Fruit fly (Drosophila melanogaster) whole organism, embryonic: Measurements from ENCODE around the gene HDAC1.

ENCODE experiments used
- Bgb ChIP-seq: fragments of 200-800 bp; sonication (Bioruptor generic); IDR thresholded peaks from 2 replicates; pipeline ENCODE4 v1.3.6; 2022; ENCODE audit warnings: missing biosample characterization, missing genetic modification characterization; ENCODE audit not compliant: partially characterized antibody
- CG10431 ChIP-seq: fragments of 200-800 bp; sonication (Bioruptor generic); optimal IDR thresholded peaks from 3 replicates; lab custom pipeline; 2018; ENCODE audit warnings: missing biosample characterization, mild to moderate bottlenecking, missing genetic modification characterization
- CG11560 ChIP-seq: fragments of 200-800 bp; sonication (Bioruptor generic); IDR thresholded peaks from 3 replicates; pipeline ENCODE4 v1.3.6; 2022; ENCODE audit warnings: missing biosample characterization, missing genetic modification characterization
- CG1233 ChIP-seq: fragments of 200-800 bp; sonication (Bioruptor generic); optimal IDR thresholded peaks from 4 replicates; lab custom pipeline; 2018; ENCODE audit warnings: missing biosample characterization, mild to moderate bottlenecking, missing genetic modification characterization
- CG13287 ChIP-seq: fragments of 200-800 bp; sonication (Bioruptor generic); IDR thresholded peaks from 2 replicates; pipeline ENCODE4 v1.3.6; 2022; ENCODE audit warnings: missing biosample characterization, missing genetic modification characterization; ENCODE audit not compliant: partially characterized antibody
- CG13624 ChIP-seq: fragments of 200-800 bp; sonication (Bioruptor generic); optimal IDR thresholded peaks from 2 replicates; lab custom pipeline; 2016; ENCODE audit warnings: missing biosample characterization, missing genetic modification characterization
- CG31365 ChIP-seq: fragments of 200-800 bp; sonication (Bioruptor generic); optimal IDR thresholded peaks from 2 replicates; lab custom pipeline; 2018; ENCODE audit warnings: missing biosample characterization, mild to moderate bottlenecking, missing genetic modification characterization
- CG3163 ChIP-seq: fragments of 200-800 bp; sonication (Bioruptor generic); optimal IDR thresholded peaks from 3 replicates; lab custom pipeline; 2016; ENCODE audit warnings: missing biosample characterization, missing genetic modification characterization
- CG33213 ChIP-seq: fragments of 200-800 bp; sonication (Bioruptor generic); optimal IDR thresholded peaks from 3 replicates; lab custom pipeline; 2016; ENCODE audit warnings: missing biosample characterization, missing genetic modification characterization
- CG3726 ChIP-seq: fragments of 200-800 bp; sonication (Bioruptor generic); IDR thresholded peaks from 3 replicates; pipeline ENCODE4, ENCODE4 v1.3.6; 2022; ENCODE audit warnings: missing biosample characterization, missing genetic modification characterization
- CG3847 ChIP-seq: fragments of 200-800 bp; sonication (Bioruptor generic); IDR thresholded peaks from 2 replicates; pipeline ENCODE4 v1.3.6; 2022; ENCODE audit warnings: missing biosample characterization, missing genetic modification characterization
- CG4328 ChIP-seq: fragments of 200-800 bp; sonication (Bioruptor generic); optimal IDR thresholded peaks from 3 replicates; lab custom pipeline; 2017; ENCODE audit warnings: missing biosample characterization, missing genetic modification reagents, missing genetic modification characterization
- CG43689 ChIP-seq: fragments of 200-800 bp; sonication (Bioruptor generic); IDR thresholded peaks from 2 replicates; pipeline ENCODE4 v1.3.6; 2022; ENCODE audit warnings: missing biosample characterization, missing genetic modification characterization
- CG7839 ChIP-seq: fragments of 200-800 bp; sonication (Bioruptor generic); optimal IDR thresholded peaks from 3 replicates; lab custom pipeline; 2018; ENCODE audit warnings: missing biosample characterization, mild to moderate bottlenecking, missing genetic modification characterization, moderate library complexity
- CG8359 ChIP-seq: fragments of 200-800 bp; sonication (Bioruptor generic); optimal IDR thresholded peaks from 2 replicates; lab custom pipeline; 2017; ENCODE audit warnings: missing biosample characterization, mild to moderate bottlenecking, missing genetic modification characterization, borderline replicate concordance
- CG8478 ChIP-seq: fragments of >200 bp; optimal IDR thresholded peaks from 2 replicates; lab custom pipeline; 2018
- CTCF ChIP-seq: fragments of 200-800 bp; sonication (Bioruptor generic); optimal IDR thresholded peaks from 2 replicates; lab custom pipeline; 2017; ENCODE audit warnings: missing biosample characterization, mild to moderate bottlenecking, missing genetic modification characterization, moderate library complexity
- Deaf1 ChIP-seq: fragments of 200-800 bp; optimal IDR thresholded peaks from 3 replicates; lab custom pipeline; 2019; ENCODE audit warnings: missing biosample characterization, mild to moderate bottlenecking, missing genetic modification characterization, moderate library complexity
- Dll ChIP-seq: fragments of 200-800 bp; sonication (Bioruptor generic); IDR thresholded peaks from 4 replicates; pipeline ENCODE4 v1.3.6; 2022; ENCODE audit warnings: missing biosample characterization, missing genetic modification characterization; ENCODE audit not compliant: partially characterized antibody
- Dp ChIP-seq: fragments of 200-800 bp; sonication (Bioruptor generic); optimal IDR thresholded peaks from 2 replicates; lab custom pipeline; 2018; ENCODE audit warnings: missing biosample characterization, mild to moderate bottlenecking, missing genetic modification characterization, moderate library complexity
- Eip74EF ChIP-seq, 2 experiments: fragments of 200-800 bp in 1 of 2; fragments of >200 bp in 1 of 2; sonication (Bioruptor generic) in 1 of 2; optimal IDR thresholded peaks; 2 replicates each; lab custom pipeline; 2017 to 2019; ENCODE audit warnings: missing biosample characterization in 2 of 2, missing genetic modification characterization in 2 of 2, mild to moderate bottlenecking in 1 of 2, moderate library complexity in 1 of 2
- Lim3 ChIP-seq: fragments of 200-800 bp; sonication (Bioruptor generic); IDR thresholded peaks from 2 replicates; pipeline ENCODE4 v1.3.6; 2022; ENCODE audit warnings: missing biosample characterization, missing genetic modification characterization
- Max ChIP-seq: fragments of 200-800 bp; sonication (Bioruptor generic); optimal IDR thresholded peaks from 2 replicates; lab custom pipeline; 2016; ENCODE audit warnings: missing biosample characterization, mild to moderate bottlenecking, missing genetic modification characterization
- Nf-YC ChIP-seq: fragments of 200-800 bp; optimal IDR thresholded peaks from 3 replicates; lab custom pipeline; 2019; ENCODE audit warnings: missing biosample characterization, mild to moderate bottlenecking, missing genetic modification characterization, moderate library complexity
- Scr ChIP-seq: fragments of 200-800 bp; sonication (Bioruptor generic); IDR thresholded peaks from 2 replicates; pipeline ENCODE4 v1.3.6; 2022; ENCODE audit warnings: missing biosample characterization, missing genetic modification characterization; ENCODE audit not compliant: partially characterized antibody
- Spps ChIP-seq: fragments of 200-800 bp; sonication (Bioruptor generic); optimal IDR thresholded peaks from 2 replicates; lab custom pipeline; 2018; ENCODE audit warnings: missing biosample characterization, mild to moderate bottlenecking, missing genetic modification characterization
- Vsx1 ChIP-seq: fragments of 200-800 bp; sonication (Bioruptor generic); optimal IDR thresholded peaks from 2 replicates; lab custom pipeline; 2017; ENCODE audit warnings: missing biosample characterization, mild to moderate bottlenecking, missing genetic modification characterization, missing genetic modification reagents
- bbx ChIP-seq: fragments of 200-800 bp; sonication (Bioruptor generic); IDR thresholded peaks from 2 replicates; pipeline ENCODE4 v1.3.6; 2022; ENCODE audit warnings: missing biosample characterization, missing genetic modification characterization; ENCODE audit not compliant: partially characterized antibody
- corto ChIP-seq: fragments of 200-800 bp; sonication (Bioruptor generic); optimal IDR thresholded peaks from 2 replicates; lab custom pipeline; 2016; ENCODE audit warnings: missing biosample characterization, mild to moderate bottlenecking, missing genetic modification characterization, moderate library complexity
- cwo ChIP-seq: fragments of 200-800 bp; sonication (Bioruptor generic); optimal IDR thresholded peaks from 3 replicates; lab custom pipeline; 2017; ENCODE audit warnings: missing biosample characterization, missing genetic modification characterization, mild to moderate bottlenecking, moderate library complexity, missing genetic modification reagents
- da ChIP-seq: fragments of 200-800 bp; sonication (Bioruptor generic); optimal IDR thresholded peaks from 2 replicates; lab custom pipeline; 2016; ENCODE audit warnings: missing biosample characterization, missing genetic modification characterization
- dpn ChIP-seq, 2 experiments: fragments of 200-800 bp; sonication (Bioruptor generic); optimal IDR thresholded peaks; 3 replicates each; lab custom pipeline; 2016; ENCODE audit warnings: missing biosample characterization in 2 of 2, missing genetic modification characterization in 2 of 2
- eyg ChIP-seq: fragments of 200-800 bp; sonication (Bioruptor generic); optimal IDR thresholded peaks from 3 replicates; lab custom pipeline; 2016; ENCODE audit warnings: missing biosample characterization, missing genetic modification characterization
- fd96Cb ChIP-seq: fragments of 200-800 bp; sonication (Bioruptor generic); optimal IDR thresholded peaks from 2 replicates; lab custom pipeline; 2018; ENCODE audit warnings: missing biosample characterization, mild to moderate bottlenecking, missing genetic modification characterization, moderate library complexity
- gcm ChIP-seq: fragments of 200-800 bp; sonication (Bioruptor generic); optimal IDR thresholded peaks from 2 replicates; lab custom pipeline; 2019; ENCODE audit warnings: missing biosample characterization, mild to moderate bottlenecking, missing genetic modification characterization, moderate library complexity
- gsb ChIP-seq: fragments of 200-800 bp; sonication (Bioruptor generic); IDR thresholded peaks from 2 replicates; pipeline ENCODE4 v1.3.6; 2022; ENCODE audit warnings: missing biosample characterization, missing genetic modification characterization
- jumu ChIP-seq: fragments of 200-800 bp; sonication (Bioruptor generic); optimal IDR thresholded peaks from 3 replicates; lab custom pipeline; 2016; ENCODE audit warnings: missing biosample characterization, missing genetic modification characterization
- ken ChIP-seq: fragments of 200-800 bp; sonication (Bioruptor generic); IDR thresholded peaks from 3 replicates; pipeline ENCODE4 v1.3.6; 2022; ENCODE audit warnings: missing biosample characterization, missing genetic modification characterization
- klu ChIP-seq: fragments of 200-800 bp; sonication (Bioruptor generic); IDR thresholded peaks from 2 replicates; pipeline ENCODE4 v1.3.6; 2022; ENCODE audit warnings: missing biosample characterization, missing genetic modification characterization
- kni ChIP-seq: fragments of 200-800 bp; sonication (Bioruptor generic); optimal IDR thresholded peaks from 3 replicates; lab custom pipeline; 2017; ENCODE audit warnings: mild to moderate bottlenecking, missing biosample characterization, missing genetic modification reagents, missing genetic modification characterization
- ranshi ChIP-seq: fragments of 200-800 bp; sonication (Bioruptor generic); IDR thresholded peaks from 2 replicates; pipeline ENCODE4 v1.3.6; 2022; ENCODE audit warnings: missing biosample characterization, missing genetic modification characterization
- sc ChIP-seq, 3 experiments: fragments of >200 bp in 2 of 3; fragments of 200-800 bp in 1 of 3; sonication (Bioruptor generic) in 1 of 3; optimal IDR thresholded peaks; 2 replicates in 2 of 3; 3 replicates in 1 of 3; lab custom pipeline; 2017; ENCODE audit warnings: mild to moderate bottlenecking in 1 of 3, missing biosample characterization in 1 of 3, missing genetic modification characterization in 1 of 3, missing genetic modification reagents in 1 of 3
- sim ChIP-seq: fragments of 200-800 bp; sonication (Bioruptor generic); IDR thresholded peaks from 2 replicates; pipeline ENCODE4 v1.3.6; 2022; ENCODE audit warnings: missing biosample characterization, missing genetic modification characterization
- so ChIP-seq: fragments of 200-800 bp; sonication (Bioruptor generic); IDR thresholded peaks from 3 replicates; pipeline ENCODE4 v1.3.6; 2022; ENCODE audit warnings: missing biosample characterization, missing genetic modification characterization
- tio ChIP-seq: fragments of 200-800 bp; sonication (Bioruptor generic); optimal IDR thresholded peaks from 2 replicates; lab custom pipeline; 2017; ENCODE audit warnings: missing biosample characterization, missing genetic modification characterization, inconsistent platforms
- vnd ChIP-seq: fragments of 200-800 bp; sonication (Bioruptor generic); IDR thresholded peaks from 3 replicates; pipeline ENCODE4 v1.3.6; 2022; ENCODE audit warnings: missing biosample characterization, missing genetic modification characterization; ENCODE audit not compliant: partially characterized antibody
- zfh1 ChIP-seq: fragments of 200-800 bp; sonication (Bioruptor generic); IDR thresholded peaks from 3 replicates; pipeline ENCODE4 v1.3.6; 2022; ENCODE audit warnings: missing biosample characterization, missing genetic modification characterization

The HDAC1 gene

DNA sequence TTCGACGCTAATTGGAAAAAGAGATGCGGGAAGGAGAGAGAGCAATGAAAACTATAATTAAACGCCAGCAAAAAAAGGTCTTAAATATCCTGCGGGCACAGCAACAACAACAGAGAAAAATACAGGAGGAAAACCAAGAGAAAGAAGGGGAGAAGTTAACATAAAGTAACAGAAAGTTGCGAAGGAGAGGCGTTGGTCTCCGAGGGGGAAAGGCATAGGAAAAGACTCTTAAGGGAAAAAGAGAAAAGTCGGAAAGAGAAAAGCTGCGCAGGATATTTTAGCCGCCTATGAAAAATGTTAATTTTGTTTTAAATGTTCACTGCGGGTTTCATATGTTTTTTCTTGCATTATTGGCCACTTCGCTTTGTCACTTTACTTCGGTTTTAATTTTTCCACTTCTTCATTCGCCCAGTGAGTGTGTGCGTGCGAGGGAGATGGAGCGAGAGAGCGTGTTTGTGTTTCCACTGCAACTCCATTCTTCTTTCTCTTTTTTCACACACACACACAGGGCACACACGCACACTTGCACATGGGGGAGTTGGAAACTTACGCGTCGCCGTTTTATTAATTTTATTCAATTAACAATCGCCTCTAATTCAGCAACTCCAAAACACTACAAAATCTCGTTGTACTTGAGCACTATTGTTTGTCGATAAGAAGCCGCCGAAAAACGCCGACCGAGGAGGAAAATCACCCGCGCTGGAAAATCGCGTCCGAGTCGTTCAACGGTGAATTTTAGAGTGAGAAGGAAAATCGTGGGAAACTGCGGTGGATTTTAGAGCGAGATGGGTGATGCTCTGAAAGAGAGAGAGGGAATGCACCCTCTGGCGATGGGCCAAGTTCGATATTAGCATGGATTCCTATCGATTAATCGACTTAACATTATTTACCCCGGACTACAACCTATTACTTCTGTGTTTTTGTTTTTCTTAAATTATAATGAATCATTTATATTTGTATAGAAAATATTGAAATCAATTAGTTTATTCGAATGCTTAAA lies 847 bp upstream of the HDAC1 start, which contains the start of gene Src64B (continued):
- TF ChIP-seq so (no peak), Bgb (GFP tag; lab: Robert Waterston, UW) (peak; percentile 78), Spps (tag; lab: Kevin White, UChicago) (no peak), Dll (GFP tag; lab: Robert Waterston, UW) (peak; percentile 62; the same call in 3 of the 4 replicates), klu (GFP tag; lab: Robert Waterston, UW) (no peak), CG1233 (GFP tag; lab: Kevin White, UChicago) (peak; percentile 10), gsb (GFP tag; lab: Robert Waterston, UW) (no peak), CG13287 (GFP tag; lab: Robert Waterston, UW) (peak; percentile 71), Nf-YC (tag; lab: Kevin White, UChicago) (peak; percentile 51), CG3847 (GFP tag; lab: Robert Waterston, UW) (no peak), Eip74EF (GFP tag; optimal IDR thresholded peaks at IDR 0.05; lab: Kevin White, UChicago) (peak in 1 of 2 experiments; percentile 24), Deaf1 (tag; lab: Kevin White, UChicago) (peak; percentile 55), CG8359 (GFP tag; lab: Kevin White, UChicago) (peak; percentile 88), CTCF (GFP tag; lab: Kevin White, UChicago) (peak; percentile 29), Max (peak; percentile 10), CG3163 (peak; percentile 85), fd96Cb (tag; lab: Kevin White, UChicago) (no peak), sim (GFP tag; lab: Robert Waterston, UW) (no peak), zfh1 (GFP tag; lab: Robert Waterston, UW) (0 out of 3 replicates have a peak, but pooled peaks have one; percentile 42), tio (GFP tag; lab: Kevin White, UChicago) (no peak), kni (GFP tag; lab: Kevin White, UChicago) (peak; percentile 75), CG4328 (GFP tag; lab: Kevin White, UChicago) (peak; percentile 31), ranshi (no peak), CG13624 (GFP tag; lab: Kevin White, UChicago) (peak; percentile 32), Lim3 (GFP tag; lab: Robert Waterston, UW) (no peak), ken (GFP tag; lab: Robert Waterston, UW) (0 out of 3 replicates have a peak, but pooled peaks have one; percentile 5), eyg (GFP tag; lab: Kevin White, UChicago) (peak; percentile 13), sc (optimal IDR thresholded peaks at IDR 0.05; lab: Kevin White, UChicago) (no peak), sc (GFP tag; optimal IDR thresholded peaks at IDR 0.05; lab: Kevin White, UChicago) (no peak), Dp (GFP tag; lab: Kevin White, UChicago) (no peak), corto (GFP tag; lab: Kevin White, UChicago) (no peak), CG3726 (GFP tag; lab: Robert Waterston, UW) (no peak), CG10431 (GFP tag; lab: Kevin White, UChicago) (peak; percentile 59), Scr (GFP tag; lab: Robert Waterston, UW) (peak; percentile 60), cwo (GFP tag; lab: Kevin White, UChicago) (no peak), da (no peak), Vsx1 (GFP tag; lab: Kevin White, UChicago) (no peak), jumu (no peak), CG8478 (lab: Kevin White, UChicago) (peak; percentile 85), gcm (GFP tag; lab: Kevin White, UChicago) (peak; percentile 6), CG43689 (no peak), vnd (GFP tag; lab: Robert Waterston, UW) (0 out of 3 replicates have a peak, but pooled peaks have one; percentile 51), CG11560 (tag; lab: Robert Waterston, UW) (peak; percentile 87; the same call in 2 of the 3 replicates), dpn (GFP tag; optimal IDR thresholded peaks at IDR 0.05; lab: Kevin White, UChicago) (no peak), CG31365 (tag; lab: Kevin White, UChicago) (no peak), bbx (GFP tag; lab: Robert Waterston, UW) (peak; percentile 73; the same call in 1 of the 2 replicates), CG7839 (tag; lab: Kevin White, UChicago) (peak; percentile 35), CG33213 (GFP tag; lab: Kevin White, UChicago) (peak; percentile 20)
